Worm (Caenorhabditis elegans) whole organism, L4 larva: ENCODE data around the gene rme-6.

ENCODE experiments used
- ZK546.5 ChIP-seq, 2 experiments: sonication (generic microtip); optimal IDR thresholded peaks; 2 replicates each; lab custom pipeline; 2017; ENCODE audit warnings: missing biosample characterization in 2 of 2, missing genetic modification characterization in 2 of 2
- ceh-44 ChIP-seq: fragments of 200-800 bp; sonication (Bioruptor generic); IDR thresholded peaks from 2 replicates; pipeline ENCODE4 v1.3.6; 2022; ENCODE audit warnings: missing genetic modification reagents, missing genetic modification characterization, missing compliant biosample characterization
- ceh-82 ChIP-seq: sonication (generic microtip); optimal IDR thresholded peaks from 2 replicates; lab custom pipeline; 2017; ENCODE audit warnings: missing biosample characterization, missing genetic modification characterization
- daf-19 ChIP-seq: fragments of 200-800 bp; sonication (Bioruptor generic); conservative IDR thresholded peaks from 2 replicates; pipeline ENCODE4 v1.3.6; 2022; ENCODE audit warnings: missing genetic modification characterization, missing compliant biosample characterization
- hlh-30 ChIP-seq: sonication (generic microtip); optimal IDR thresholded peaks from 2 replicates; lab custom pipeline; 2017; ENCODE audit warnings: antibody characterized with exemption, mild to moderate bottlenecking, missing genetic modification characterization, missing compliant biosample characterization; ENCODE audit not compliant: insufficient read depth
- madf-5 ChIP-seq, 2 experiments: fragments of 200-800 bp; sonication (Bioruptor generic); IDR thresholded peaks; 2 replicates each; pipeline ENCODE4 v1.3.6; 2022; ENCODE audit warnings: missing compliant biosample characterization in 2 of 2, missing genetic modification characterization in 2 of 2
- nhr-11 ChIP-seq: fragments of 150-350 bp; optimal IDR thresholded peaks from 2 replicates; lab custom pipeline; 2014; ENCODE audit warnings: missing biosample characterization, missing genetic modification characterization
- nhr-48 ChIP-seq: sonication (generic microtip); optimal IDR thresholded peaks from 2 replicates; lab custom pipeline; 2016; ENCODE audit warnings: mild to moderate bottlenecking, missing genetic modification characterization, missing compliant biosample characterization
- nhr-77 ChIP-seq: fragments of 150-350 bp; optimal IDR thresholded peaks from 2 replicates; lab custom pipeline; 2014; ENCODE audit warnings: missing biosample characterization, missing genetic modification characterization
- tag-97 ChIP-seq: fragments of 200-800 bp; sonication (Bioruptor generic); IDR thresholded peaks from 2 replicates; pipeline ENCODE4 v1.3.6; 2022; ENCODE audit warnings: missing genetic modification characterization, missing compliant biosample characterization
- unc-62 ChIP-seq, 3 experiments: fragments of 150-350 bp in 1 of 3; sonication (generic microtip); optimal IDR thresholded peaks in 2 of 3; peaks in 1 of 3; 1 replicate in 1 of 3; 2 replicates in 2 of 3; lab custom pipeline; 2014 to 2017; ENCODE audit warnings: missing biosample characterization in 3 of 3, missing genetic modification characterization in 3 of 3, missing genetic modification reagents in 3 of 3, missing genotype in 1 of 3
- vab-7 ChIP-seq: fragments of 200-800 bp; sonication (Bioruptor generic); IDR thresholded peaks from 2 replicates; pipeline ENCODE4 v1.3.6; 2022; ENCODE audit warnings: missing genetic modification reagents, missing genetic modification characterization, missing compliant biosample characterization
- zip-11 ChIP-seq: fragments of 200-800 bp; sonication (Bioruptor generic); IDR thresholded peaks from 2 replicates; pipeline ENCODE4 v1.3.6; 2022; ENCODE audit warnings: missing genetic modification characterization, missing compliant biosample characterization
- ztf-11 ChIP-seq: fragments of 150-350 bp; optimal IDR thresholded peaks from 2 replicates; lab custom pipeline; 2014; ENCODE audit warnings: missing biosample characterization, missing genetic modification characterization

ce11 chrX:1110723-1111122 lies 13.8 kb downstream of the rme-6 start:
- no peak for TF ChIP-seq tag-97 (GFP tag; lab: Robert Waterston, UW)
- no peak for TF ChIP-seq nhr-77 (tag; lab: Kevin White, UChicago)
- TF ChIP-seq ztf-11 (tag; lab: Kevin White, UChicago): no peak
- TF ChIP-seq ZK546.5 (tag; optimal IDR thresholded peaks at IDR 0.05; lab: Kevin White, UChicago): no peak
- no peak for TF ChIP-seq ceh-82
- no peak for TF ChIP-seq nhr-48 (tag; lab: Kevin White, UChicago)
- TF ChIP-seq nhr-11 (tag; lab: Kevin White, UChicago): no peak
- TF ChIP-seq ceh-44 (GFP tag; lab: Robert Waterston, UW): no peak
- no peak for TF ChIP-seq zip-11
- no peak for TF ChIP-seq vab-7 (GFP tag; lab: Robert Waterston, UW)
- peak; percentile 27 for TF ChIP-seq hlh-30 (tag; lab: Kevin White, UChicago)
- no peak for TF ChIP-seq madf-5 (GFP tag; IDR thresholded peaks at IDR 0.05; lab: Robert Waterston, UW)
- TF ChIP-seq daf-19 (GFP tag; lab: Robert Waterston, UW): no peak
- peak in 1 of 2 experiments; percentile 67 for TF ChIP-seq unc-62 (GFP tag; optimal IDR thresholded peaks at IDR 0.05 in 1 of 2; lab: Kevin White, UChicago)
- no peak for TF ChIP-seq unc-62 (tag; optimal IDR thresholded peaks at IDR 0.05; lab: Kevin White, UChicago)
